Fruit fly (Drosophila melanogaster) S2 (cell line): ENCODE data around the gene Cpr78Cb.
A peak's percentile ranks its signal among the peaks of the same experiment; 100 is the strongest.

Experiments
- CG8478 ChIP-seq: fragments of >200 bp; optimal IDR thresholded peaks from 2 replicates; lab custom pipeline; 2018
- CTCF ChIP-seq, 2 experiments: fragments of >200 bp; optimal IDR thresholded peaks; 2 replicates each; lab custom pipeline; 2018

Cpr78Cb gene

DNA sequence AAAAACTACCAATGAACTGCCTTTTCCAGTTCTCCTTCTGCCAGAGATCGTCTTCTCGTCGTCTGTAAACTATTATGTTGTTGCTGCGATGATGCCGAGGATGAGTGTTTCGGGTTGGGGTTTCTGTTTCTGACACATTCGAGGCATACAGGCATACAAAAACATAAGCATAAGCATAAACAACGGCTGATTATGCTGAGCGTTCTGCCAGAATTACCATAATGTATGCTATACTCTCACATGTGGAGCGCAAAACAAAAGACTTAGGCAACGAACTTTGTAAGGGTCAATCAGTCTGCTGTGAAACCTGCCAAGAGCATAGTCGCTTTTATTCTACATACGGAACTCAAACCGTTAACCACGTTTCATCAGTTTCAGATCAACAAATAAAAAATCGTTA is at the start of gene Cpr78Cb:
Gene Cpr78Cb (plus strand): TSS at position 291 of the 400 bp plus-strand sequence.
- TF ChIP-seq CTCF (optimal IDR thresholded peaks at IDR 0.05; lab: Kevin White, UChicago), result no peak
- TF ChIP-seq CG8478 (lab: Kevin White, UChicago), result no peak

- no peak for TF ChIP-seq CG8478 (lab: Kevin White, UChicago)
Measured at dm6 chr3L:21251381-21251780, 42.9 kb upstream of the Cpr78Cb start.

DNA sequence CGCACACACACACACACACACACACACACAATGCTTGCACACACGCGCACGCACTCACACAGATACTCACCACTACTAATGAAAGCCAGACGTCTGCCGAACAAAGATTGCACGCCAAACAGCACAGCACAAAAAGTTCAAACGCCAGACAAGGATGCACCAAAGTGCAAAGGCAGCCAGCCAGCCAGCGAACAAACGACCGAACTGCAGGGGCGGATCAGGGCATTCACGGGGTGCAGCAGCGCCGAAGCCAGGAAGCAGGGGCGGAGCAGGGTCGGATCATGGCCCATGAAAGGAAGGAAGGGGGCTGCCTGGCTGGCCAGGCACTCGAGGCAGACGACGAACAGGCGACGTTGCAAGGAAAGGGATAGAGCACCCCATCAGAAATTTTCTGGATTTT is 41.8 kb upstream of the Cpr78Cb start:
- no peak for TF ChIP-seq CTCF (optimal IDR thresholded peaks at IDR 0.05; lab: Kevin White, UChicago)
- no peak for TF ChIP-seq CG8478 (lab: Kevin White, UChicago)

DNA sequence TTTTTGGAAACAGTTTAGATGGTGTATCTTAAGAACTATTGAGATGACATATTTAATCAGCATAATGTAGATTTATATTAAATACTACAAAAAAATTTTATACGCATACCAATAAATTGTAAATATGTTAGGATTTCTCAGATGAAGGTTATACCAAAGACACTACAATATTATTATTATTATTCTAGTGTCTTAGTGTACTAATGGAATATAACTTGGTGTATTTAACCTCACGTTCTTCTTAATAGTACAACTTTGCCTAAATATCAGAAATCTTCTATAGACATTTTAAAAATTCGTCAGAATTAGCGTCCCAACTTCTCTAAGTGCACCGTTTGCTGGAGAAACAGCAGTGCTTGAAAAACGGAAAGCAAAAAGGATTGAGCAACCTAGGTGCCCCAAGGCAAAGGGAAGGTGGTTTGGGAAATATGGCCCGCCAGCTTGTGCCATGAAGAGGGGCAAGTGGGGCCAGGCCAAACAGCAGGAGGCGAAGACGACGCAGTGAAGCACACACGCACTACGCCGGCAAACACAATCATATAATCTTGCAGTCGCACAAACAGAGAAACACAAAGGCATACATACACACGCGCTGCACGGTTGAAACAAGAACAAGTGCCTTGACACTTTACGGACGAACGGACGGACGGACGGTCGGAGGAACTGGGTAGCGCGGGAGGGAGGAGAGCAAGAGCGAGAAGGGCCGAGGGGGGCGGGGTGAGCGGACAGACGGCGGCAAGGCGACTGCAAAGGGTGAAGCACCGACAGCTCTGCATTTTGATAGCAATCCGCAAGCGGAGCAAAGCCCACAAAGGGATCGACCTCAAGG is 41.1 kb upstream of the Cpr78Cb start:
- no peak for TF ChIP-seq CTCF (optimal IDR thresholded peaks at IDR 0.05; lab: Kevin White, UChicago)
- no peak for TF ChIP-seq CG8478 (lab: Kevin White, UChicago)

dm6 chr3L:21253761-21254523 is 40.4 kb upstream of the Cpr78Cb start:
- TF ChIP-seq CTCF (optimal IDR thresholded peaks at IDR 0.05; lab: Kevin White, UChicago), result no peak
- no peak for TF ChIP-seq CG8478 (lab: Kevin White, UChicago)

DNA sequence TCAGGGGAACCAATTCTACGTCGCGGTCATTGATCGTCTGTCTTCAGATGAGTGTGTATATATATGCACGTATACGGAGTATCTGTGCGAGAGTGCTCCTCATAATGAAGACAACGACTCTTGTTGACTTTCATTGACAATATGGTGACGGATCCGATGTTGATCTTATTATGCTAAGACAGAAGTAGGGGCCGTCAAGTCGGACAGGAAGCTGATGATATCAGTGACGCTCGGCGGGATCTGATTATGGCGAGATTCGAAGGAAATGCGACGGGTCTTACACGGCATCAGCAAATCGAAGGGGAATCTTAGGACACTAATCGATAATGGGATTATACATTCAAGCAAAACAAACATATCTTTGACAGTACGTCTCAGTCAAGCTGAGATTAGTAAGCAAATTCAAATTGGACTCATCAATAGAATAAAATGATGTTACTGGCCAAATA is 39.7 kb upstream of the Cpr78Cb start:
- TF ChIP-seq CG8478 (lab: Kevin White, UChicago) (no peak), CTCF (optimal IDR thresholded peaks at IDR 0.05; lab: Kevin White, UChicago) (no peak)

- TF ChIP-seq CTCF (optimal IDR thresholded peaks at IDR 0.05; lab: Kevin White, UChicago), result no peak
- no peak for TF ChIP-seq CG8478 (lab: Kevin White, UChicago)
Measured at dm6 chr3L:21256062-21257023, 37.9 kb upstream of the Cpr78Cb start.

- TF ChIP-seq CG8478 (lab: Kevin White, UChicago) (no peak), CTCF (optimal IDR thresholded peaks at IDR 0.05; lab: Kevin White, UChicago) (no peak)
Measured at dm6 chr3L:21257731-21258130, 36.6 kb upstream of the Cpr78Cb start, which contains the start of gene CG43218. CG43218 (plus strand) TSS chr3L:21258020.

DNA sequence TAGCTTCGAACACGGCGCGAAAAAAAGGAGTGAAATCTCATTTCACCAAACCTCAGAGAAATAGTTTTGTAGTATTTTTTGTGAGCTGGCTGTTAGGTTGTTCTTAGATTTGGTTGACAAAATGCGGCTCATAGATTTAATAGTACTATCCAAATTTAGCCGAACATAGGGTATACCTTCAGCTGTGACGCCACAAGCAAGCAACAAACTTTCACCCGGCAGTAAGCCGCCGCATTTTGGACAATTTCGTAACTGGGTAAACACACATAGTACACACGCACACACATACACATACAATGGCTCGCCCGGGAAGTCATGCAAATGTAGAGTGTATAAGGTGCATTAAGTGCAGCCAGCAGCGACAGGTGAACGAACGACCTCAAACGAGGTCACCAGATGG is 35.0 kb upstream of the Cpr78Cb start:
- TF ChIP-seq CG8478 (lab: Kevin White, UChicago) (no peak), CTCF (optimal IDR thresholded peaks at IDR 0.05; lab: Kevin White, UChicago) (no peak)

dm6 chr3L:21261403-21262164 is 32.7 kb upstream of the Cpr78Cb start:
- TF ChIP-seq CG8478 (lab: Kevin White, UChicago), result no peak

- TF ChIP-seq CTCF (optimal IDR thresholded peaks at IDR 0.05; lab: Kevin White, UChicago) (peak in 1 of 2 experiments; percentile 30), CG8478 (lab: Kevin White, UChicago) (no peak)
Measured at dm6 chr3L:21262426-21262825, 31.9 kb upstream of the Cpr78Cb start.

DNA sequence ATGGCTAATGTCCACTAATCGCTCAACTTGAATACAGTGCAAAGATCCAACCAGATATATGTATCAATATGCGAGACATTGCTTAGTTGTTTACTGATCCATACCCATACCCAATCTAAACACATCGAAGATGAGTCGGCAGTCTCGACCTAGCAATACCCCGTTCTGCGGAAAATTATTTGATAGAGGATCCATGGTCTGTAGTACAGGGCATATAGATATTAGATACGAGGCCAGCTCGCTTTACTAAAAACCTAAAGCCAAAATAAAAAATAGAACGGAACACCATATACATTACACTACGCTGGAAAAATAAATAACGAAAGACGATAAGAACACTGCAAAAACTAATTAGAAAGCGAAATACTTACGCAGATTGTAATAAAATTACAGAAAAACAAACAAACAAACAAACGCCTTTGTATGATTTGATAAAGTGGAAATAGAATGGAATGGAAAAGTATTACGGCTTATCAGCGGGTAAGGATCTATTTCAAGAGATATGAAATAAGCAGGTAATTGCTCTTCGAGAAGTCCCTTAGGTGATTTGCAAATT is 28.1 kb upstream of the Cpr78Cb start:
- TF ChIP-seq CG8478 (lab: Kevin White, UChicago) (no peak), CTCF (optimal IDR thresholded peaks at IDR 0.05; lab: Kevin White, UChicago) (no peak)

dm6 chr3L:21267862-21268385 is 26.4 kb upstream of the Cpr78Cb start, which contains the start of gene CG9391:
CG9391 (minus strand) TSS chr3L:21268335.
- no peak for TF ChIP-seq CTCF (optimal IDR thresholded peaks at IDR 0.05; lab: Kevin White, UChicago)
- no peak for TF ChIP-seq CG8478 (lab: Kevin White, UChicago)
